Worm (Caenorhabditis elegans) whole organism, young adult: Measurements from ENCODE around the gene T12E12.6.

ENCODE experiments used
- Y53G8AR.9 ChIP-seq: fragments of 200-800 bp; sonication (Bioruptor generic); conservative IDR thresholded peaks from 2 replicates; pipeline ENCODE4 v1.3.6; 2022; ENCODE audit warnings: missing genetic modification reagents, missing genetic modification characterization, missing compliant biosample characterization
- ama-1 ChIP-seq, 3 experiments: fragments of 150-350 bp in 1 of 3; sonication (generic microtip) in 2 of 3; optimal IDR thresholded peaks; 2 replicates each; lab custom pipeline; 2014 to 2018; ENCODE audit warnings: missing biosample characterization in 2 of 3, missing genetic modification characterization in 2 of 3, missing genetic modification reagents in 2 of 3
- dpl-1 ChIP-seq: fragments of 150-350 bp; optimal IDR thresholded peaks from 2 replicates; lab custom pipeline; 2014; ENCODE audit warnings: missing biosample characterization, missing genetic modification reagents, missing genetic modification characterization
- gei-17 ChIP-seq: fragments of 200-800 bp; sonication (Bioruptor generic); optimal IDR thresholded peaks from 2 replicates; lab custom pipeline; 2018; ENCODE audit warnings: mild to moderate bottlenecking, missing genetic modification characterization, missing compliant biosample characterization
- pha-4 ChIP-seq: fragments of 150-350 bp; sonication (generic microtip); optimal IDR thresholded peaks from 2 replicates; lab custom pipeline; 2014; ENCODE audit warnings: missing biosample characterization, missing genetic modification reagents, missing genetic modification characterization
- repo-1 ChIP-seq: sonication (generic microtip); optimal IDR thresholded peaks from 2 replicates; lab custom pipeline; 2017; ENCODE audit warnings: mild to moderate bottlenecking, missing genetic modification characterization, missing compliant biosample characterization
- unc-62 ChIP-seq: fragments of 150-350 bp; optimal IDR thresholded peaks from 2 replicates; lab custom pipeline; 2014; ENCODE audit warnings: missing biosample characterization, missing genetic modification reagents, missing genetic modification characterization
- ztf-26 ChIP-seq: sonication (generic microtip); optimal IDR thresholded peaks from 2 replicates; lab custom pipeline; 2017; ENCODE audit warnings: missing genetic modification characterization, missing compliant biosample characterization

ce11 chrIV:5595567-5595966, 21.6 kb upstream of the T12E12.6 start:
- TF ChIP-seq Y53G8AR.9 (GFP tag; lab: Robert Waterston, UW) (no peak), repo-1 (tag; lab: Kevin White, UChicago) (no peak), unc-62 (no peak), ama-1 (optimal IDR thresholded peaks at IDR 0.05; lab: Kevin White, UChicago) (no peak), ama-1 (GFP tag; optimal IDR thresholded peaks at IDR 0.05; lab: Kevin White, UChicago) (no peak), dpl-1 (GFP tag; lab: Kevin White, UChicago) (no peak), gei-17 (GFP tag; lab: Kevin White, UChicago) (no peak), pha-4 (tag; lab: Kevin White, UChicago) (no peak), ztf-26 (no peak)
